Fruit fly (Drosophila melanogaster) whole organism, embryonic: ENCODE results near the gene barc.
A peak's percentile ranks its signal among the peaks of the same experiment; 100 is the strongest.

Experiments
- CG11398 ChIP-seq: fragments of 200-800 bp; sonication (Bioruptor generic); optimal IDR thresholded peaks from 2 replicates; lab custom pipeline; 2016; ENCODE audit warnings: missing biosample characterization, missing genetic modification characterization
- CG12104 ChIP-seq: fragments of 200-800 bp; sonication (Bioruptor generic); optimal IDR thresholded peaks from 3 replicates; lab custom pipeline; 2016; ENCODE audit warnings: missing biosample characterization, missing genetic modification characterization
- CG12391 ChIP-seq: fragments of 200-800 bp; sonication (Bioruptor generic); optimal IDR thresholded peaks from 3 replicates; lab custom pipeline; 2018; ENCODE audit warnings: missing biosample characterization, mild to moderate bottlenecking, missing genetic modification characterization, moderate library complexity
- CG13287 ChIP-seq: fragments of 200-800 bp; sonication (Bioruptor generic); IDR thresholded peaks from 2 replicates; pipeline ENCODE4 v1.3.6; 2022; ENCODE audit warnings: missing biosample characterization, missing genetic modification characterization; ENCODE audit not compliant: partially characterized antibody
- CG14014 ChIP-seq: fragments of 200-800 bp; sonication (Bioruptor generic); IDR thresholded peaks from 2 replicates; pipeline ENCODE4 v1.3.6; 2022; ENCODE audit warnings: missing biosample characterization, missing genetic modification characterization
- CG1529 ChIP-seq: fragments of 200-800 bp; sonication (Bioruptor generic); optimal IDR thresholded peaks from 3 replicates; lab custom pipeline; 2018; ENCODE audit warnings: missing biosample characterization, missing genetic modification characterization
- CG15696 ChIP-seq: fragments of 200-800 bp; sonication (Bioruptor generic); optimal IDR thresholded peaks from 2 replicates; lab custom pipeline; 2019; ENCODE audit warnings: missing biosample characterization, mild to moderate bottlenecking, missing genetic modification characterization, moderate library complexity
- CG16813 ChIP-seq: fragments of 200-800 bp; sonication (Bioruptor generic); IDR thresholded peaks from 3 replicates; pipeline ENCODE4 v1.3.6; 2022; ENCODE audit warnings: missing biosample characterization, missing genetic modification characterization; ENCODE audit not compliant: partially characterized antibody
- CG16815 ChIP-seq: fragments of 200-800 bp; sonication (Bioruptor generic); optimal IDR thresholded peaks from 3 replicates; lab custom pipeline; 2017; ENCODE audit warnings: missing biosample characterization, mild to moderate bottlenecking, missing genetic modification characterization
- CG1832 ChIP-seq: fragments of 200-800 bp; sonication (Bioruptor generic); optimal IDR thresholded peaks from 2 replicates; lab custom pipeline; 2017; ENCODE audit warnings: missing biosample characterization, mild to moderate bottlenecking, missing genetic modification characterization, inconsistent platforms
- CG2199 ChIP-seq: fragments of 200-800 bp; sonication (Bioruptor generic); IDR thresholded peaks from 3 replicates; pipeline ENCODE4 v1.3.6; 2022; ENCODE audit warnings: missing biosample characterization, missing genetic modification characterization
- CG2678 ChIP-seq: fragments of 200-800 bp; sonication (Bioruptor generic); optimal IDR thresholded peaks from 3 replicates; lab custom pipeline; 2019; ENCODE audit warnings: missing biosample characterization, mild to moderate bottlenecking, missing genetic modification characterization, moderate library complexity
- CG2712 ChIP-seq: fragments of 200-800 bp; optimal IDR thresholded peaks from 3 replicates; lab custom pipeline; 2019; ENCODE audit warnings: missing biosample characterization, mild to moderate bottlenecking, missing genetic modification characterization, moderate library complexity
- CG3847 ChIP-seq: fragments of 200-800 bp; sonication (Bioruptor generic); IDR thresholded peaks from 2 replicates; pipeline ENCODE4 v1.3.6; 2022; ENCODE audit warnings: missing biosample characterization, missing genetic modification characterization
- CG4328 ChIP-seq: fragments of 200-800 bp; sonication (Bioruptor generic); optimal IDR thresholded peaks from 3 replicates; lab custom pipeline; 2017; ENCODE audit warnings: missing biosample characterization, missing genetic modification reagents, missing genetic modification characterization
- CG5245 ChIP-seq: fragments of 200-800 bp; sonication (Bioruptor generic); optimal IDR thresholded peaks from 3 replicates; lab custom pipeline; 2016; ENCODE audit warnings: missing biosample characterization, missing genetic modification characterization
- CG6791 ChIP-seq: fragments of 200-800 bp; sonication (Bioruptor generic); IDR thresholded peaks from 3 replicates; pipeline ENCODE4 v1.3.6; 2022; ENCODE audit warnings: missing biosample characterization, missing genetic modification characterization; ENCODE audit not compliant: partially characterized antibody
- CG7372 ChIP-seq: fragments of 200-800 bp; sonication (Bioruptor generic); IDR thresholded peaks from 2 replicates; pipeline ENCODE4 v1.3.6; 2022; ENCODE audit warnings: missing biosample characterization, missing genetic modification characterization
- CG7786 ChIP-seq: fragments of 200-800 bp; sonication (Bioruptor generic); optimal IDR thresholded peaks from 2 replicates; lab custom pipeline; 2016; ENCODE audit warnings: missing biosample characterization, missing genetic modification characterization
- CG8944 ChIP-seq: fragments of 200-800 bp; sonication (Bioruptor generic); optimal IDR thresholded peaks from 3 replicates; lab custom pipeline; 2016; ENCODE audit warnings: missing biosample characterization, missing genetic modification characterization
- D19A ChIP-seq: fragments of 200-800 bp; optimal IDR thresholded peaks from 3 replicates; lab custom pipeline; 2019; ENCODE audit warnings: missing biosample characterization, mild to moderate bottlenecking, missing genetic modification characterization, moderate library complexity
- Fer1 ChIP-seq: fragments of 200-800 bp; sonication (Bioruptor generic); optimal IDR thresholded peaks from 2 replicates; lab custom pipeline; 2017; ENCODE audit warnings: missing biosample characterization, mild to moderate bottlenecking, missing genetic modification characterization
- Fer2 ChIP-seq: fragments of 200-800 bp; sonication (Bioruptor generic); optimal IDR thresholded peaks from 2 replicates; lab custom pipeline; 2018; ENCODE audit warnings: missing biosample characterization, mild to moderate bottlenecking, missing genetic modification characterization, moderate library complexity
- Gsc ChIP-seq: fragments of 200-800 bp; sonication (Bioruptor generic); IDR thresholded peaks from 2 replicates; pipeline ENCODE4 v1.3.6; 2022; ENCODE audit warnings: missing biosample characterization, missing genetic modification characterization
- Hr39 ChIP-seq: fragments of >200 bp; optimal IDR thresholded peaks from 2 replicates; lab custom pipeline; 2017
- MTF-1 ChIP-seq: fragments of 200-800 bp; sonication (Bioruptor generic); optimal IDR thresholded peaks from 2 replicates; lab custom pipeline; 2018; ENCODE audit warnings: missing biosample characterization, mild to moderate bottlenecking, missing genetic modification characterization, borderline replicate concordance
- Myb ChIP-seq: fragments of 200-800 bp; sonication (Bioruptor generic); optimal IDR thresholded peaks from 2 replicates; lab custom pipeline; 2016; ENCODE audit warnings: missing biosample characterization, missing genetic modification characterization
- Rfx ChIP-seq: fragments of 200-800 bp; sonication (Bioruptor generic); IDR thresholded peaks from 2 replicates; pipeline ENCODE4 v1.3.6; 2022; ENCODE audit warnings: missing biosample characterization, missing genetic modification characterization
- Spps ChIP-seq: fragments of 200-800 bp; sonication (Bioruptor generic); optimal IDR thresholded peaks from 2 replicates; lab custom pipeline; 2018; ENCODE audit warnings: missing biosample characterization, mild to moderate bottlenecking, missing genetic modification characterization
- Sry-δ ChIP-seq: fragments of 200-800 bp; sonication (Bioruptor generic); optimal IDR thresholded peaks from 2 replicates; lab custom pipeline; 2016; ENCODE audit warnings: missing biosample characterization, missing genetic modification characterization
- Usf ChIP-seq: fragments of 200-800 bp; sonication (Bioruptor generic); optimal IDR thresholded peaks from 2 replicates; lab custom pipeline; 2017; ENCODE audit warnings: missing genotype, missing biosample characterization, missing genetic modification characterization
- Xbp1 ChIP-seq: fragments of 200-800 bp; sonication (Bioruptor generic); optimal IDR thresholded peaks from 3 replicates; lab custom pipeline; 2016; ENCODE audit warnings: missing biosample characterization, mild to moderate bottlenecking, missing genetic modification characterization
- abd-A ChIP-seq: fragments of 200-800 bp; sonication (Bioruptor generic); optimal IDR thresholded peaks from 3 replicates; lab custom pipeline; 2019; ENCODE audit warnings: missing biosample characterization, mild to moderate bottlenecking, missing genetic modification characterization, moderate library complexity
- ap ChIP-seq: fragments of 200-800 bp; sonication (Bioruptor generic); IDR thresholded peaks from 2 replicates; pipeline ENCODE4 v1.3.6; 2022; ENCODE audit warnings: missing biosample characterization, missing genetic modification characterization
- bbx ChIP-seq: fragments of 200-800 bp; sonication (Bioruptor generic); IDR thresholded peaks from 2 replicates; pipeline ENCODE4 v1.3.6; 2022; ENCODE audit warnings: missing biosample characterization, missing genetic modification characterization; ENCODE audit not compliant: partially characterized antibody
- cas ChIP-seq: fragments of 200-800 bp; sonication (Bioruptor generic); IDR thresholded peaks from 2 replicates; pipeline ENCODE4 v1.3.6; 2022; ENCODE audit warnings: missing biosample characterization, missing genetic modification characterization
- dmrt99B ChIP-seq: fragments of 200-800 bp; sonication (Bioruptor generic); optimal IDR thresholded peaks from 2 replicates; lab custom pipeline; 2018; ENCODE audit warnings: missing biosample characterization, mild to moderate bottlenecking, missing genetic modification characterization, moderate library complexity
- fd96Cb ChIP-seq: fragments of 200-800 bp; sonication (Bioruptor generic); optimal IDR thresholded peaks from 2 replicates; lab custom pipeline; 2018; ENCODE audit warnings: missing biosample characterization, mild to moderate bottlenecking, missing genetic modification characterization, moderate library complexity
- gsb-n ChIP-seq: fragments of 200-800 bp; sonication (Bioruptor generic); optimal IDR thresholded peaks from 3 replicates; lab custom pipeline; 2018; ENCODE audit warnings: missing biosample characterization, mild to moderate bottlenecking, missing genetic modification characterization
- h ChIP-seq: fragments of >200 bp; optimal IDR thresholded peaks from 2 replicates; lab custom pipeline; 2017
- lilli ChIP-seq: fragments of 200-800 bp; sonication (Bioruptor generic); optimal IDR thresholded peaks from 3 replicates; lab custom pipeline; 2016; ENCODE audit warnings: missing biosample characterization, missing genetic modification characterization
- oc ChIP-seq: fragments of 200-800 bp; sonication (Bioruptor generic); optimal IDR thresholded peaks from 2 replicates; lab custom pipeline; 2018; ENCODE audit warnings: missing biosample characterization, mild to moderate bottlenecking, missing genetic modification characterization, moderate library complexity
- p53 ChIP-seq: fragments of 200-800 bp; sonication (Bioruptor generic); optimal IDR thresholded peaks from 2 replicates; lab custom pipeline; 2016; ENCODE audit warnings: missing biosample characterization, missing genetic modification characterization
- psq ChIP-seq: fragments of 200-800 bp; sonication (Bioruptor generic); optimal IDR thresholded peaks from 2 replicates; lab custom pipeline; 2017; ENCODE audit warnings: missing biosample characterization, missing genetic modification characterization
- pzg ChIP-seq: fragments of 200-800 bp; sonication (Bioruptor generic); optimal IDR thresholded peaks from 3 replicates; lab custom pipeline; 2018; ENCODE audit warnings: missing biosample characterization, mild to moderate bottlenecking, missing genetic modification characterization, moderate library complexity
- ro ChIP-seq: fragments of 200-800 bp; sonication (Bioruptor generic); IDR thresholded peaks from 2 replicates; pipeline ENCODE4 v1.3.6; 2022; ENCODE audit warnings: missing biosample characterization, missing genetic modification characterization
- sisA ChIP-seq: fragments of 200-800 bp; sonication (Bioruptor generic); IDR thresholded peaks from 2 replicates; pipeline ENCODE4 v1.3.6; 2022; ENCODE audit warnings: missing biosample characterization, missing genetic modification characterization
- tap ChIP-seq: fragments of 200-800 bp; optimal IDR thresholded peaks from 3 replicates; lab custom pipeline; 2019; ENCODE audit warnings: missing biosample characterization, mild to moderate bottlenecking, missing genetic modification characterization, moderate library complexity
- tna ChIP-seq: fragments of 200-800 bp; sonication (Bioruptor generic); IDR thresholded peaks from 2 replicates; pipeline ENCODE4 v1.3.6; 2022; ENCODE audit warnings: missing biosample characterization, missing genetic modification characterization; ENCODE audit not compliant: partially characterized antibody
- ttk ChIP-seq: fragments of 200-800 bp; sonication (Bioruptor generic); IDR thresholded peaks from 2 replicates; pipeline ENCODE4 v2.1.2; 2022; ENCODE audit warnings: missing biosample characterization, missing genetic modification characterization
- twi ChIP-seq: fragments of 200-800 bp; optimal IDR thresholded peaks from 2 replicates; lab custom pipeline; 2019; ENCODE audit warnings: missing biosample characterization, mild to moderate bottlenecking, missing genetic modification characterization, moderate library complexity
- wdn ChIP-seq: fragments of 200-800 bp; sonication (Bioruptor generic); IDR thresholded peaks from 2 replicates; pipeline ENCODE4 v1.3.6; 2022; ENCODE audit warnings: missing biosample characterization, missing genetic modification characterization

The barc gene

dm6 chr3L:21445704-21446103 is 12.8 kb upstream of the barc start, which contains the start of gene Syx7 (continued):
- TF ChIP-seq p53 (GFP tag; lab: Kevin White, UChicago) (no peak), CG12104 (GFP tag; lab: Kevin White, UChicago) (no peak), oc (tag; lab: Kevin White, UChicago) (no peak), CG8944 (GFP tag; lab: Kevin White, UChicago) (no peak), fd96Cb (tag; lab: Kevin White, UChicago) (no peak), lilli (GFP tag; lab: Kevin White, UChicago) (peak; percentile 46), cas (GFP tag; lab: Robert Waterston, UW) (no peak), tap (no peak), twi (tag; lab: Kevin White, UChicago) (no peak), CG2712 (tag; lab: Kevin White, UChicago) (peak; percentile 40), bbx (GFP tag; lab: Robert Waterston, UW) (peak; percentile 37; the same call in 1 of the 2 replicates), CG2678 (no peak), ap (no peak), abd-A (tag; lab: Kevin White, UChicago) (no peak), CG5245 (GFP tag; lab: Kevin White, UChicago) (no peak), CG13287 (GFP tag; lab: Robert Waterston, UW) (peak; percentile 70), CG15696 (tag; lab: Kevin White, UChicago) (no peak), Hr39 (lab: Kevin White, UChicago) (no peak), h (lab: Kevin White, UChicago) (no peak), CG12391 (tag; lab: Kevin White, UChicago) (no peak), Usf (GFP tag; lab: Kevin White, UChicago) (no peak), CG16813 (peak; percentile 29; the same call in 2 of the 3 replicates), CG1529 (GFP tag; lab: Kevin White, UChicago) (no peak), Sry-δ (GFP tag; lab: Kevin White, UChicago) (peak; percentile 68), ro (GFP tag; lab: Robert Waterston, UW) (no peak), CG4328 (GFP tag; lab: Kevin White, UChicago) (no peak), CG2199 (GFP tag; lab: Robert Waterston, UW) (no peak), CG1832 (no peak), MTF-1 (GFP tag; lab: Kevin White, UChicago) (no peak), CG7372 (GFP tag; lab: Robert Waterston, UW) (no peak), sisA (no peak), CG14014 (GFP tag; lab: Robert Waterston, UW) (no peak), gsb-n (tag; lab: Kevin White, UChicago) (peak; percentile 5), tna (GFP tag; lab: Robert Waterston, UW) (no peak), Fer1 (GFP tag; lab: Kevin White, UChicago) (peak; percentile 23), CG3847 (GFP tag; lab: Robert Waterston, UW) (peak; percentile 74), Myb (peak; percentile 71), pzg (GFP tag; lab: Kevin White, UChicago) (peak; percentile 96), dmrt99B (tag; lab: Kevin White, UChicago) (no peak), wdn (no peak), CG11398 (GFP tag; lab: Kevin White, UChicago) (no peak), Rfx (peak; percentile 52), Fer2 (tag; lab: Kevin White, UChicago) (no peak), Spps (tag; lab: Kevin White, UChicago) (no peak), psq (GFP tag; lab: Kevin White, UChicago) (no peak), CG6791 (GFP tag; lab: Robert Waterston, UW) (0 out of 3 replicates have a peak, but pooled peaks have one; percentile 5), D19A (tag; lab: Kevin White, UChicago) (no peak), CG7786 (GFP tag; lab: Kevin White, UChicago) (peak; percentile 21), CG16815 (GFP tag; lab: Kevin White, UChicago) (no peak), Xbp1 (GFP tag; lab: Kevin White, UChicago) (peak; percentile 53), ttk (GFP tag; lab: Robert Waterston, UW) (no peak), Gsc (GFP tag; lab: Robert Waterston, UW) (no peak)
